Worm (Caenorhabditis elegans) whole organism, L2 larva: ENCODE measurements around the gene aman-2.

Experiments
- F13H6.1 ChIP-seq: sonication (generic microtip); optimal IDR thresholded peaks from 2 replicates; lab custom pipeline; 2016; ENCODE audit warnings: missing genetic modification characterization, missing compliant biosample characterization
- R02D3.7 ChIP-seq: fragments of 150-350 bp; optimal IDR thresholded peaks from 2 replicates; lab custom pipeline; 2014; ENCODE audit warnings: missing biosample characterization, missing genetic modification characterization
- Y55F3AM.14 ChIP-seq: fragments of 200-800 bp; sonication (Bioruptor generic); optimal IDR thresholded peaks from 2 replicates; lab custom pipeline; 2018; ENCODE audit warnings: mild to moderate bottlenecking, missing genetic modification characterization, missing compliant biosample characterization
- ZK546.5 ChIP-seq: sonication (generic microtip); optimal IDR thresholded peaks from 2 replicates; lab custom pipeline; 2017; ENCODE audit warnings: missing biosample characterization, missing genetic modification characterization
- ceh-82 ChIP-seq: fragments of 150-350 bp; optimal IDR thresholded peaks from 2 replicates; lab custom pipeline; 2014; ENCODE audit warnings: missing biosample characterization, missing genetic modification characterization
- crh-2 ChIP-seq: sonication (generic microtip); optimal IDR thresholded peaks from 2 replicates; lab custom pipeline; 2017; ENCODE audit warnings: missing biosample characterization, missing genetic modification characterization
- dmd-4 ChIP-seq: sonication (generic microtip); optimal IDR thresholded peaks from 2 replicates; lab custom pipeline; 2017; ENCODE audit warnings: missing biosample characterization, missing genetic modification characterization
- elt-1 ChIP-seq: fragments of 150-350 bp; optimal IDR thresholded peaks from 2 replicates; lab custom pipeline; 2014; ENCODE audit warnings: missing biosample characterization, missing genetic modification characterization
- elt-3 ChIP-seq: sonication (generic microtip); optimal IDR thresholded peaks from 2 replicates; lab custom pipeline; 2017; ENCODE audit warnings: missing biosample characterization, missing genetic modification characterization
- fos-1 ChIP-seq: fragments of 150-350 bp; optimal IDR thresholded peaks from 2 replicates; lab custom pipeline; 2014; ENCODE audit warnings: missing biosample characterization, missing genetic modification characterization
- gmeb-1 ChIP-seq: fragments of 150-350 bp; optimal IDR thresholded peaks from 2 replicates; lab custom pipeline; 2014; ENCODE audit warnings: missing biosample characterization, missing genetic modification characterization
- lin-11 ChIP-seq: fragments of 150-350 bp; sonication (generic microtip); optimal IDR thresholded peaks from 2 replicates; lab custom pipeline; 2014; ENCODE audit warnings: missing biosample characterization, missing genetic modification characterization, inconsistent platforms, mixed read lengths
- lin-13 ChIP-seq: fragments of 150-350 bp; optimal IDR thresholded peaks from 2 replicates; lab custom pipeline; 2014; ENCODE audit warnings: missing biosample characterization, missing genetic modification reagents, missing genetic modification characterization
- lin-39 ChIP-seq: fragments of 150-350 bp; optimal IDR thresholded peaks from 2 replicates; lab custom pipeline; 2014; ENCODE audit warnings: missing biosample characterization, missing genetic modification reagents, missing genetic modification characterization
- lsy-2 ChIP-seq, 2 experiments: fragments of 150-350 bp in 1 of 2; sonication (generic microtip) in 1 of 2; optimal IDR thresholded peaks; 2 replicates each; lab custom pipeline; 2014 to 2017; ENCODE audit warnings: missing biosample characterization in 2 of 2, missing genetic modification characterization in 2 of 2
- mab-5 ChIP-seq: fragments of 150-350 bp; optimal IDR thresholded peaks from 2 replicates; lab custom pipeline; 2014; ENCODE audit warnings: missing biosample characterization, missing genetic modification characterization
- mbf-1 ChIP-seq: sonication (generic microtip); optimal IDR thresholded peaks from 2 replicates; lab custom pipeline; 2017; ENCODE audit warnings: missing biosample characterization, missing genetic modification characterization
- mdl-1 ChIP-seq, 2 experiments: fragments of 150-350 bp in 1 of 2; sonication (generic microtip) in 1 of 2; optimal IDR thresholded peaks; 2 replicates each; lab custom pipeline; 2017; ENCODE audit warnings: missing biosample characterization in 2 of 2, missing genetic modification characterization in 2 of 2
- nhr-10 ChIP-seq: sonication (generic microtip); optimal IDR thresholded peaks from 2 replicates; lab custom pipeline; 2017; ENCODE audit warnings: missing biosample characterization, missing genetic modification characterization
- nhr-11 ChIP-seq: fragments of 150-350 bp; optimal IDR thresholded peaks from 2 replicates; lab custom pipeline; 2014; ENCODE audit warnings: missing biosample characterization, missing genetic modification characterization
- nhr-12 ChIP-seq: fragments of 150-350 bp; optimal IDR thresholded peaks from 2 replicates; lab custom pipeline; 2014; ENCODE audit warnings: missing biosample characterization, missing genetic modification characterization
- nhr-129 ChIP-seq: fragments of 150-350 bp; optimal IDR thresholded peaks from 2 replicates; lab custom pipeline; 2014; ENCODE audit warnings: missing biosample characterization, missing genetic modification characterization
- nhr-23 ChIP-seq: fragments of 150-350 bp; optimal IDR thresholded peaks from 2 replicates; lab custom pipeline; 2014; ENCODE audit warnings: missing biosample characterization, missing genetic modification reagents, missing genetic modification characterization
- nhr-237 ChIP-seq: fragments of 150-350 bp; optimal IDR thresholded peaks from 2 replicates; lab custom pipeline; 2014; ENCODE audit warnings: missing biosample characterization, missing genetic modification characterization
- nhr-77 ChIP-seq: fragments of 150-350 bp; optimal IDR thresholded peaks from 2 replicates; lab custom pipeline; 2014; ENCODE audit warnings: missing biosample characterization, missing genetic modification characterization
- sem-4 ChIP-seq: fragments of 150-350 bp; optimal IDR thresholded peaks from 2 replicates; lab custom pipeline; 2014; ENCODE audit warnings: missing biosample characterization, missing genetic modification reagents, missing genetic modification characterization
- skn-1 ChIP-seq: sonication (generic microtip); optimal IDR thresholded peaks from 2 replicates; lab custom pipeline; 2017; ENCODE audit warnings: missing biosample characterization, missing genetic modification characterization
- sma-3 ChIP-seq: sonication (generic microtip); optimal IDR thresholded peaks from 2 replicates; lab custom pipeline; 2016; ENCODE audit warnings: missing genetic modification reagents, missing genetic modification characterization, missing compliant biosample characterization
- sma-9 ChIP-seq, 2 experiments: fragments of 150-350 bp in 1 of 2; sonication (generic microtip) in 1 of 2; optimal IDR thresholded peaks; 2 replicates each; lab custom pipeline; 2014 to 2016; ENCODE audit warnings: missing genetic modification characterization in 2 of 2, mild to moderate bottlenecking in 1 of 2, missing biosample characterization in 1 of 2, missing compliant biosample characterization in 1 of 2, missing genetic modification reagents in 1 of 2, moderate library complexity in 1 of 2
- snpc-4 ChIP-seq: fragments of 150-350 bp; optimal IDR thresholded peaks from 2 replicates; lab custom pipeline; 2014; ENCODE audit warnings: missing biosample characterization, missing genetic modification characterization
- unc-39 ChIP-seq: fragments of 150-350 bp; optimal IDR thresholded peaks from 2 replicates; lab custom pipeline; 2014; ENCODE audit warnings: missing biosample characterization, missing genetic modification characterization
- unc-55 ChIP-seq: fragments of 150-350 bp; sonication (generic microtip); optimal IDR thresholded peaks from 3 replicates; lab custom pipeline; 2014; ENCODE audit warnings: missing biosample characterization, missing genetic modification reagents, missing genetic modification characterization
- unc-62 ChIP-seq: fragments of 150-350 bp; optimal IDR thresholded peaks from 2 replicates; lab custom pipeline; 2014; ENCODE audit warnings: missing biosample characterization, missing genetic modification reagents, missing genetic modification characterization
- ztf-11 ChIP-seq: sonication (generic microtip); optimal IDR thresholded peaks from 2 replicates; lab custom pipeline; 2017; ENCODE audit warnings: missing biosample characterization, missing genetic modification characterization
- ztf-4 ChIP-seq: fragments of 150-350 bp; optimal IDR thresholded peaks from 2 replicates; lab custom pipeline; 2014; ENCODE audit warnings: missing biosample characterization, missing genetic modification characterization

Gene aman-2

ce11 chrV:11960084-11960830, 27.2 kb upstream of the aman-2 start:
- TF ChIP-seq unc-62 (GFP tag; lab: Kevin White, UChicago): no peak
- no peak for TF ChIP-seq unc-39 (tag; lab: Kevin White, UChicago)
- TF ChIP-seq fos-1: no peak
- no peak for TF ChIP-seq sma-9 (GFP tag; optimal IDR thresholded peaks at IDR 0.05; lab: Kevin White, UChicago)
- no peak for TF ChIP-seq sma-9 (tag; optimal IDR thresholded peaks at IDR 0.05; lab: Kevin White, UChicago)
- TF ChIP-seq gmeb-1 (tag; lab: Kevin White, UChicago): no peak
- no peak for TF ChIP-seq elt-3 (tag; lab: Kevin White, UChicago)
- TF ChIP-seq nhr-237: no peak
- no peak for TF ChIP-seq unc-55 (GFP tag; lab: Kevin White, UChicago)
- TF ChIP-seq ztf-4 (tag; lab: Kevin White, UChicago): no peak

DNA sequence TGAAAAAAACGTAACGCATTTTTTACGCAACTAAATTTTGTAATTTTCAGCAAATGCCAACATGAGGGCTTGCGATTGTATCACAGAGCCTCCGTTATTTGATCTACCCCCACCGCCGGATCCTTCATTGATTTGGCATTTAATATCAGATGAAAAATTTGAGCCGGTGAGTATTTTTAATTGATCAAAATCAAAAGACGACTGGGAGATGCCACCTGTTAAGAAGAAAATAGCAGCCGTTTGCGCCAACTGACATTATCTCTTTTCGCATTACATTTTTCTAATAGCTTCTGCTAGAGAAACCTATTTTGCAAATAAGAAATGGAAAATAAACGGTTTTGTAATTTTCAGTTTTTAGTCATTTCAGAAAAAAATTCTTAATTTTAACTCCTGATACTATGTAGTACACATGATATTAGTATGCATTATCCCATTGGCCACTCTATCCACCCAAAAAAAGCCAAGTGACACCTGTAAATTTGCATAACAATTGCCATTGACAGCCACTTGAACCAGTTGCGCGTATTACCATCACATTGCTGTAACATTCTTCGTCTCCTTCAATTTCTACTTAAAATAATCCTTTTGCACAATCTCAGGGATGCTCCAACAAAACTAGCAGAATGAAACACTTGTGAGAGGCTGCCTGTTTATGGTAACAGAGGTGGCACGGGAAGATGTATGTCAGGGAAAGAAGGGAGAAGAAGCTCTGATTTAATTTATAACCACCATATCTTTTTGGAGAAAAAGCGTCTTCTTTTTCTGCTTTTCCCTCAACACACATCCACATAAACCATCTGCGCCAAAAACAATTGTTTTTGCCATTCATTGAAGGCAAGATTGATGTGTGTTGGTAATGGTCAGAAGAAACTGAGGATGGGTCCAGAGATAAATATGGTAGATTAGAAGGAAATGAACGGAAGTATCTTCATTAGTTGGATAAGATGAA, 25.6 kb upstream of the aman-2 start, which contains the start of gene F58H1.5:
F58H1.5 (plus strand) TSS at position 51 of the 949 bp plus-strand sequence.
- TF ChIP-seq dmd-4 (tag; lab: Kevin White, UChicago): no peak
- TF ChIP-seq mab-5: peak; percentile 72
- TF ChIP-seq sem-4 (tag; lab: Kevin White, UChicago): no peak

DNA sequence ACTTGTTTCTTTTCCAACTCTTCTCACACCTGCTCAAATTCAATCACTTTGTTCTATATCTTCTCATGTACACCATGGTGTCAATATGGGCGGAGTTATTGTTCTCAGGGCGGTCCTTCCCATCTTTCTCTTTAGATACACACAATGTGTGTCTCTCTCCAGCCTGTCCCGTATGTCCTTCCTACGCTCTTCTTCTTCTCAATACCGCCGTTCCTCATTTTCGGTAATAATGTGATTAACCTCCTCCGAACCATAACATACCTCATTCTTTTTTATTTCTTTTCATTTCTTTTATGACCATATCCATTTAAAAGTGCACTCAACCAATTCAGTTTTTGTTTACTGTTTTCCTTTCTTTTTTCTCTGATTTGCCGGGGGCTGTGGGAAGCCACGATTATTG, 22.6 kb upstream of the aman-2 start:
- TF ChIP-seq nhr-10 (tag; lab: Kevin White, UChicago): no peak
- TF ChIP-seq nhr-12 (tag; lab: Kevin White, UChicago): no peak
- TF ChIP-seq Y55F3AM.14 (GFP tag; lab: Kevin White, UChicago): no peak
- TF ChIP-seq elt-1: no peak
- no peak for TF ChIP-seq sma-3 (GFP tag; lab: Kevin White, UChicago)
- TF ChIP-seq lin-39: no peak
- no peak for TF ChIP-seq nhr-23
- no peak for TF ChIP-seq ceh-82 (tag; lab: Kevin White, UChicago)
- no peak for TF ChIP-seq nhr-237
- TF ChIP-seq snpc-4 (tag; lab: Kevin White, UChicago): no peak
- TF ChIP-seq mab-5: no peak
- no peak for TF ChIP-seq skn-1 (tag; lab: Kevin White, UChicago)
- no peak for TF ChIP-seq crh-2 (tag; lab: Kevin White, UChicago)
- TF ChIP-seq R02D3.7 (tag; lab: Kevin White, UChicago): no peak
- no peak for TF ChIP-seq mdl-1 (tag; optimal IDR thresholded peaks at IDR 0.05; lab: Kevin White, UChicago)
- no peak for TF ChIP-seq nhr-11 (tag; lab: Kevin White, UChicago)
- no peak for TF ChIP-seq lin-11
- no peak for TF ChIP-seq sem-4 (tag; lab: Kevin White, UChicago)
- no peak for TF ChIP-seq unc-62 (GFP tag; lab: Kevin White, UChicago)

DNA sequence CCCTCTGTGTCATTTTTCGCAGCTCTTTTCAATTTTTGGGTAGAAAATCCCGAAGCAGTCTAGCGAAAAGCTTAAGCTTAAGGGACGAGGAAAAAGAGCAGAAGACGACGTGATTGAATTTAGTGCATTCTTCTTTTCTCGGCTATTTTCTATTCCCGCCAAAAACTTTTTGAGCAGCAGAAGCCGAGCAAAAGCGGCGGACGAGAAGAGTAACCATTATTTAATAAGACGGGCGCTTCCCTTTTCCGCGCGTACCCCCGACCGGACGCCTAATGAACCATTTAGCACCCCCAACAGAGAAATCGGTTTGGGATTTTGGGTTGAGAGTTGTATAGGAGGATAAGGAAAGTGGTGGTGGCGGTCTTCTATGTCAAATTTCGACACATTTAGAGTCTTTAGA, 20.6 kb upstream of the aman-2 start:
- TF ChIP-seq sem-4 (tag; lab: Kevin White, UChicago) (no peak), lsy-2 (tag; optimal IDR thresholded peaks at IDR 0.05; lab: Kevin White, UChicago) (no peak), ztf-4 (tag; lab: Kevin White, UChicago) (no peak), lin-13 (GFP tag; lab: Kevin White, UChicago) (no peak), ZK546.5 (tag; lab: Kevin White, UChicago) (no peak), ztf-11 (tag; lab: Kevin White, UChicago) (no peak), snpc-4 (tag; lab: Kevin White, UChicago) (no peak), R02D3.7 (tag; lab: Kevin White, UChicago) (no peak), mbf-1 (no peak), F13H6.1 (tag; lab: Kevin White, UChicago) (no peak), nhr-77 (tag; lab: Kevin White, UChicago) (no peak), lin-11 (no peak), mdl-1 (tag; optimal IDR thresholded peaks at IDR 0.05; lab: Kevin White, UChicago) (no peak), elt-1 (no peak), nhr-129 (no peak)
